Worm (Caenorhabditis elegans) whole organism, L1 larva: ENCODE measurements around the gene str-244.

Source experiments
- alr-1 ChIP-seq: fragments of 200-800 bp; sonication (Bioruptor generic); optimal IDR thresholded peaks from 2 replicates; lab custom pipeline; 2018; ENCODE audit warnings: borderline replicate concordance, mild to moderate bottlenecking, missing genetic modification characterization, missing compliant biosample characterization
- efl-3 ChIP-seq: fragments of 200-800 bp; sonication (Bioruptor generic); optimal IDR thresholded peaks from 2 replicates; lab custom pipeline; 2018; ENCODE audit warnings: mild to moderate bottlenecking, missing genetic modification characterization, missing compliant biosample characterization
- elt-2 ChIP-seq: sonication (generic microtip); optimal IDR thresholded peaks from 2 replicates; lab custom pipeline; 2016; ENCODE audit warnings: missing genetic modification characterization, mild to moderate bottlenecking, inconsistent platforms, missing compliant biosample characterization, missing genetic modification reagents
- hlh-17 ChIP-seq: fragments of 200-800 bp; sonication (Bioruptor generic); optimal IDR thresholded peaks from 2 replicates; lab custom pipeline; 2018; ENCODE audit warnings: missing genetic modification characterization, mild to moderate bottlenecking, missing compliant biosample characterization, moderate library complexity, borderline replicate concordance
- hpl-2 ChIP-seq: fragments of 150-350 bp; optimal IDR thresholded peaks from 2 replicates; lab custom pipeline; 2014; ENCODE audit warnings: missing biosample characterization, missing genetic modification reagents, missing genetic modification characterization
- lsy-2 ChIP-seq, 2 experiments: fragments of 150-350 bp; optimal IDR thresholded peaks; 2 replicates each; lab custom pipeline; 2014; ENCODE audit warnings: missing biosample characterization in 2 of 2, missing genetic modification characterization in 2 of 2
- nhr-11 ChIP-seq: fragments of 150-350 bp; optimal IDR thresholded peaks from 2 replicates; lab custom pipeline; 2014; ENCODE audit warnings: missing biosample characterization, missing genetic modification characterization
- pax-3 ChIP-seq: fragments of 200-800 bp; sonication (Bioruptor generic); optimal IDR thresholded peaks from 2 replicates; lab custom pipeline; 2018; ENCODE audit warnings: mild to moderate bottlenecking, missing genetic modification characterization, moderate library complexity, missing compliant biosample characterization
- pqm-1 ChIP-seq: sonication (generic microtip); optimal IDR thresholded peaks from 3 replicates; lab custom pipeline; 2017; ENCODE audit warnings: missing biosample characterization, missing genetic modification characterization
- snpc-4 ChIP-seq: fragments of 150-350 bp; optimal IDR thresholded peaks from 2 replicates; lab custom pipeline; 2014; ENCODE audit warnings: missing biosample characterization, missing genetic modification characterization
- sox-4 ChIP-seq: sonication (generic microtip); optimal IDR thresholded peaks from 2 replicates; lab custom pipeline; 2016; ENCODE audit warnings: missing genetic modification characterization, missing compliant biosample characterization
- tlp-1 ChIP-seq: fragments of 150-350 bp; optimal IDR thresholded peaks from 2 replicates; lab custom pipeline; 2014; ENCODE audit warnings: missing biosample characterization, missing genetic modification characterization
- unc-86 ChIP-seq: sonication (generic microtip); optimal IDR thresholded peaks from 2 replicates; lab custom pipeline; 2016; ENCODE audit warnings: missing genetic modification characterization, missing compliant biosample characterization

- TF ChIP-seq unc-86 (tag; lab: Kevin White, UChicago) (no peak), hlh-17 (GFP tag; lab: Kevin White, UChicago) (no peak), lsy-2 (tag; optimal IDR thresholded peaks at IDR 0.05; lab: Kevin White, UChicago) (no peak), hpl-2 (no peak), tlp-1 (no peak), nhr-11 (tag; lab: Kevin White, UChicago) (no peak), elt-2 (tag; lab: Kevin White, UChicago) (no peak), pax-3 (tag; lab: Kevin White, UChicago) (no peak), snpc-4 (tag; lab: Kevin White, UChicago) (no peak), sox-4 (no peak), efl-3 (GFP tag; lab: Kevin White, UChicago) (no peak), alr-1 (no peak), pqm-1 (tag; lab: Kevin White, UChicago) (no peak)
These were observed 3.2 kb upstream of the str-244 start, which contains the start of gene srt-15 for ce11 chrV:3062078-3062477.
